Worm (Caenorhabditis elegans): ENCODE data around the gene F13B12.6.

The F13B12.6 gene

ce11 chrIV:10425129-10425528 is 7.4 kb upstream of the F13B12.6 start:
- peak; percentile 7 for TF ChIP-seq blmp-1 (tag; optimal IDR thresholded peaks at IDR 0.05)
- peak; percentile 38 for TF ChIP-seq lin-14 (GFP tag; optimal IDR thresholded peaks at IDR 0.05)
- TF ChIP-seq nhr-90 (tag; optimal IDR thresholded peaks at IDR 0.05; ENCODE audit: poor library complexity): no peak
- no peak for TF ChIP-seq egl-27 (tag; optimal IDR thresholded peaks at IDR 0.05)
- no peak for TF ChIP-seq zag-1 (tag; optimal IDR thresholded peaks at IDR 0.05)
- TF ChIP-seq swsn-7 (tag; optimal IDR thresholded peaks at IDR 0.05): peak; percentile 1
- peak; percentile 5 for TF ChIP-seq skn-1 (tag; optimal IDR thresholded peaks at IDR 0.05)
- peak in 1 of 2 experiments; percentile 24 for TF ChIP-seq ztf-11 (tag; optimal IDR thresholded peaks at IDR 0.05)
- TF ChIP-seq snu-23 (GFP tag; optimal IDR thresholded peaks at IDR 0.05): peak; percentile 50
- TF ChIP-seq nhr-71 (tag; optimal IDR thresholded peaks at IDR 0.05): peak; percentile 24
- peak in 1 of 3 experiments; percentile 5 for TF ChIP-seq ceh-82 (tag; optimal IDR thresholded peaks at IDR 0.05)
- peak; percentile 19 to 61 for TF ChIP-seq lsy-2 (tag; optimal IDR thresholded peaks at IDR 0.05)
- peak; percentile 5 to 51 for TF ChIP-seq lin-35 (GFP tag; optimal IDR thresholded peaks at IDR 0.05)
- peak; percentile 4 for TF ChIP-seq xbp-1 (tag; optimal IDR thresholded peaks at IDR 0.05)
- TF ChIP-seq rnt-1 (tag; optimal IDR thresholded peaks at IDR 0.05): peak; percentile 49
- no peak for TF ChIP-seq ama-1 (optimal IDR thresholded peaks at IDR 0.05)
- peak; percentile 34 for TF ChIP-seq mep-1 (tag; optimal IDR thresholded peaks at IDR 0.05)
- peak in 2 of 3 experiments; percentile 36 to 39 for TF ChIP-seq dpl-1 (GFP tag; optimal IDR thresholded peaks at IDR 0.05)
- no peak for TF ChIP-seq mef-2 (tag; optimal IDR thresholded peaks at IDR 0.05)
- peak; percentile 22 for TF ChIP-seq nhr-20 (tag; optimal IDR thresholded peaks at IDR 0.05)
- peak; percentile 23 to 44 for TF ChIP-seq efl-1 (optimal IDR thresholded peaks at IDR 0.05)
- TF ChIP-seq efl-1 (GFP tag; optimal IDR thresholded peaks at IDR 0.05 in 1 of 2): no peak
- TF ChIP-seq fkh-10 (GFP tag; optimal IDR thresholded peaks at IDR 0.05): peak; percentile 25
- no peak for TF ChIP-seq ets-5 (GFP tag; IDR thresholded peaks at IDR 0.05)
- no peak for TF ChIP-seq unc-30 (tag; optimal IDR thresholded peaks at IDR 0.05)

- TF ChIP-seq snu-23 (GFP tag; optimal IDR thresholded peaks at IDR 0.05) (no peak), C04F5.9 (tag; optimal IDR thresholded peaks at IDR 0.05) (no peak), lin-13 (GFP tag; optimal IDR thresholded peaks at IDR 0.05) (no peak), mef-2 (tag; optimal IDR thresholded peaks at IDR 0.05) (no peak), nhr-28 (tag; optimal IDR thresholded peaks at IDR 0.05) (no peak), nhr-85 (tag) (no peak), efl-3 (GFP tag; optimal IDR thresholded peaks at IDR 0.05) (no peak)
Measured at ce11 chrIV:10424535-10424934, 6.9 kb upstream of the F13B12.6 start, which contains the start of gene F13B12.1. TSS of gene F13B12.1 (minus strand) at chrIV:10424635.

- TF ChIP-seq nhr-71 (tag; optimal IDR thresholded peaks at IDR 0.05) (peak; percentile 3), rnt-1 (tag; optimal IDR thresholded peaks at IDR 0.05) (peak; percentile 39), lin-14 (GFP tag; optimal IDR thresholded peaks at IDR 0.05) (peak; percentile 58), ets-5 (GFP tag; IDR thresholded peaks at IDR 0.05) (no peak), zip-4 (GFP tag; optimal IDR thresholded peaks at IDR 0.05) (no peak)
Measured at ce11 chrIV:10422230-10422629, 4.5 kb upstream of the F13B12.6 start.

ce11 chrIV:10421256-10421655 is 3.6 kb upstream of the F13B12.6 start:
- TF ChIP-seq snu-23 (GFP tag; optimal IDR thresholded peaks at IDR 0.05) (peak; percentile 28), zag-1 (tag; optimal IDR thresholded peaks at IDR 0.05) (no peak), nhr-85 (tag) (peak; percentile 36), blmp-1 (tag; optimal IDR thresholded peaks at IDR 0.05) (peak; percentile 61), lin-14 (GFP tag; optimal IDR thresholded peaks at IDR 0.05) (peak; percentile 51), rnt-1 (tag; optimal IDR thresholded peaks at IDR 0.05) (peak; percentile 15)

ce11 chrIV:10420440-10420839 is 2.8 kb upstream of the F13B12.6 start:
- TF ChIP-seq nhr-84 (tag; optimal IDR thresholded peaks at IDR 0.05) (no peak), elt-2 (tag; optimal IDR thresholded peaks at IDR 0.05) (peak; percentile 2), mep-1 (tag; optimal IDR thresholded peaks at IDR 0.05) (peak; percentile 15), lin-35 (GFP tag; optimal IDR thresholded peaks at IDR 0.05) (peak in 1 of 2 experiments; percentile 21)
